Fruit fly (Drosophila melanogaster) whole organism, pupa: Measurements from ENCODE around the gene CG43294.

ENCODE experiments used
- CG10348 ChIP-seq: fragments of 200-800 bp; sonication (Bioruptor generic); IDR thresholded peaks from 2 replicates; pipeline ENCODE4 v1.3.6; 2022; ENCODE audit warnings: missing biosample characterization, missing genetic modification characterization
- CG17806 ChIP-seq: fragments of 200-800 bp; sonication (Bioruptor generic); optimal IDR thresholded peaks from 2 replicates; lab custom pipeline; 2018; ENCODE audit warnings: missing biosample characterization, mild to moderate bottlenecking, missing genetic modification characterization, moderate library complexity
- EcR ChIP-seq: fragments of 200-800 bp; sonication (Bioruptor generic); optimal IDR thresholded peaks from 3 replicates; lab custom pipeline; 2019; ENCODE audit warnings: missing biosample characterization, missing genetic modification characterization, mild to moderate bottlenecking, moderate library complexity, missing genetic modification reagents
- Ets98B ChIP-seq: fragments of 200-800 bp; sonication (Bioruptor generic); IDR thresholded peaks from 2 replicates; pipeline ENCODE4 v1.3.6; 2022; ENCODE audit warnings: missing biosample characterization, missing genetic modification characterization
- Snoo ChIP-seq: fragments of 200-800 bp; sonication (Bioruptor generic); optimal IDR thresholded peaks from 3 replicates; lab custom pipeline; 2017; ENCODE audit warnings: missing biosample characterization, mild to moderate bottlenecking, missing genetic modification characterization, inconsistent platforms
- fd96Ca ChIP-seq: fragments of 200-800 bp; sonication (Bioruptor generic); IDR thresholded peaks from 3 replicates; pipeline ENCODE4 v1.3.6; 2022; ENCODE audit warnings: missing biosample characterization, missing genetic modification characterization

- no peak for TF ChIP-seq Ets98B
- no peak for TF ChIP-seq EcR (GFP tag; lab: Kevin White, UChicago)
- TF ChIP-seq CG17806 (tag; lab: Kevin White, UChicago): no peak
- TF ChIP-seq CG10348 (GFP tag; lab: Robert Waterston, UW): no peak
- no peak for TF ChIP-seq Snoo (tag; lab: Kevin White, UChicago)
- no peak for TF ChIP-seq fd96Ca (GFP tag; lab: Robert Waterston, UW)
These were observed 16.5 kb downstream of the CG43294 start, which contains the start of gene CG14125 for dm6 chr3L:11974605-11975004.
